Worm (Caenorhabditis elegans) whole organism, L1 larva: ENCODE results near the gene fbxa-127.

Source experiments
- alr-1 ChIP-seq: fragments of 200-800 bp; sonication (Bioruptor generic); optimal IDR thresholded peaks from 2 replicates; lab custom pipeline; 2018; ENCODE audit warnings: borderline replicate concordance, mild to moderate bottlenecking, missing genetic modification characterization, missing compliant biosample characterization
- aly-2 ChIP-seq: fragments of 150-350 bp; optimal IDR thresholded peaks from 2 replicates; lab custom pipeline; 2014; ENCODE audit warnings: missing biosample characterization, missing genetic modification characterization
- blmp-1 ChIP-seq: fragments of 150-350 bp; optimal IDR thresholded peaks from 2 replicates; lab custom pipeline; 2014; ENCODE audit warnings: missing biosample characterization, missing genetic modification characterization
- efl-1 ChIP-seq, 4 experiments: fragments of 150-350 bp; optimal IDR thresholded peaks in 3 of 4; peaks in 1 of 4; 1 replicate in 1 of 4; 2 replicates in 3 of 4; lab custom pipeline; 2014; ENCODE audit warnings: missing biosample characterization in 2 of 4, missing genetic modification characterization in 2 of 4, missing genetic modification reagents in 2 of 4
- elt-2 ChIP-seq: sonication (generic microtip); optimal IDR thresholded peaks from 2 replicates; lab custom pipeline; 2016; ENCODE audit warnings: missing genetic modification characterization, mild to moderate bottlenecking, inconsistent platforms, missing compliant biosample characterization, missing genetic modification reagents
- ets-5 ChIP-seq: fragments of 200-800 bp; sonication (Bioruptor generic); IDR thresholded peaks from 2 replicates; pipeline ENCODE4 v1.3.6; 2022; ENCODE audit warnings: missing genetic modification characterization, missing compliant biosample characterization
- fos-1 ChIP-seq: fragments of 150-350 bp; optimal IDR thresholded peaks from 2 replicates; lab custom pipeline; 2014; ENCODE audit warnings: missing biosample characterization, missing genetic modification characterization
- irx-1 ChIP-seq: sonication (generic microtip); optimal IDR thresholded peaks from 2 replicates; lab custom pipeline; 2016; ENCODE audit warnings: missing genetic modification characterization, missing compliant biosample characterization
- isw-1 ChIP-seq: fragments of 200-800 bp; sonication (Bioruptor generic); IDR thresholded peaks from 2 replicates; pipeline ENCODE4 v1.3.6; 2022; ENCODE audit warnings: missing genetic modification characterization, missing compliant biosample characterization
- lin-39 ChIP-seq: fragments of 150-350 bp; optimal IDR thresholded peaks from 2 replicates; lab custom pipeline; 2014; ENCODE audit warnings: missing biosample characterization, missing genetic modification reagents, missing genetic modification characterization
- pqm-1 ChIP-seq: sonication (generic microtip); optimal IDR thresholded peaks from 3 replicates; lab custom pipeline; 2017; ENCODE audit warnings: missing biosample characterization, missing genetic modification characterization
- zip-4 ChIP-seq: fragments of 200-800 bp; sonication (Bioruptor generic); optimal IDR thresholded peaks from 2 replicates; lab custom pipeline; 2018; ENCODE audit warnings: mild to moderate bottlenecking, missing genetic modification characterization, moderate library complexity, missing compliant biosample characterization
- ztf-11 ChIP-seq, 2 experiments: sonication (generic microtip); optimal IDR thresholded peaks; 2 replicates each; lab custom pipeline; 2016 to 2017; ENCODE audit warnings: missing genetic modification characterization in 2 of 2, missing biosample characterization in 1 of 2, missing compliant biosample characterization in 1 of 2

DNA sequence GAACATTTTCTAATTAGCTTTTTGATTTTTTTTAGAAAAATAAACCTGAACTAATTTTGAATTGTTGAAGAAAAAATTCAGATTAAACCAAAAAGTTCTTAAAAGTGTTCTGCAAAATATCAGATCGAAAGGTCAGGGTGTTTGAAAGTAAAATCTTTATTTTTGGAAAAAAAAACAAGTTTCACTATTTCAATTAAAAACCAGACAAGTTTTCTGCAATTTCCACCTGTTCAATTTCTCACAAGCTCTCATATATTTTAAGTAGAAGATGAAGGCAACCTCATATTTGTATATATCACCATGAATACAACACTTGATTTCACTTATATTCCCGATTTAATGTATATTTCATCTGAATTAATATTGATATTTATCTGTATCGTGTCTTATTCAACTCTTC lies 41.3 kb upstream of the fbxa-127 start, which contains the start of gene srz-102:
- TF ChIP-seq blmp-1: no peak
- TF ChIP-seq elt-2 (tag; lab: Kevin White, UChicago): no peak
- no peak for TF ChIP-seq isw-1 (GFP tag; lab: Robert Waterston, UW)
- TF ChIP-seq aly-2 (tag; lab: Kevin White, UChicago): no peak
- TF ChIP-seq alr-1 (tag; lab: Kevin White, UChicago): no peak
- no peak for TF ChIP-seq zip-4
- TF ChIP-seq irx-1: no peak
- TF ChIP-seq ets-5 (GFP tag; lab: Robert Waterston, UW): no peak
- TF ChIP-seq pqm-1 (tag; lab: Kevin White, UChicago): no peak
- no peak for TF ChIP-seq lin-39 (tag; lab: Kevin White, UChicago)
- TF ChIP-seq ztf-11 (tag; optimal IDR thresholded peaks at IDR 0.05; lab: Kevin White, UChicago): no peak
- no peak for TF ChIP-seq efl-1 (optimal IDR thresholded peaks at IDR 0.05; lab: Kevin White, UChicago)
- TF ChIP-seq efl-1 (GFP tag; optimal IDR thresholded peaks at IDR 0.05 in 1 of 2; lab: Kevin White, UChicago): no peak
- TF ChIP-seq fos-1 (tag; lab: Kevin White, UChicago): no peak
